Worm (Caenorhabditis elegans) whole organism, L1 larva: ENCODE results near the gene lgc-31.

Experiments used
- C04F5.9 ChIP-seq: sonication (generic microtip); optimal IDR thresholded peaks from 2 replicates; lab custom pipeline; 2016; ENCODE audit warnings: missing genetic modification characterization, missing compliant biosample characterization
- C16A3.4 ChIP-seq: fragments of 150-350 bp; optimal IDR thresholded peaks from 2 replicates; lab custom pipeline; 2014; ENCODE audit warnings: missing biosample characterization, missing genetic modification characterization
- F16B12.6 ChIP-seq: fragments of 150-350 bp; optimal IDR thresholded peaks from 2 replicates; lab custom pipeline; 2014; ENCODE audit warnings: missing biosample characterization, missing genetic modification characterization
- Y116A8C.19 ChIP-seq: sonication (generic microtip); optimal IDR thresholded peaks from 2 replicates; lab custom pipeline; 2016; ENCODE audit warnings: missing compliant biosample characterization, missing genetic modification characterization, borderline replicate concordance
- aha-1 ChIP-seq: fragments of 150-350 bp; optimal IDR thresholded peaks from 2 replicates; lab custom pipeline; 2014; ENCODE audit warnings: missing biosample characterization, missing genetic modification characterization
- alr-1 ChIP-seq: fragments of 200-800 bp; sonication (Bioruptor generic); optimal IDR thresholded peaks from 2 replicates; lab custom pipeline; 2018; ENCODE audit warnings: borderline replicate concordance, mild to moderate bottlenecking, missing genetic modification characterization, missing compliant biosample characterization
- ama-1 ChIP-seq: fragments of 150-350 bp; optimal IDR thresholded peaks from 2 replicates; lab custom pipeline; 2014
- ceh-63 ChIP-seq: fragments of 200-800 bp; sonication (Bioruptor generic); optimal IDR thresholded peaks from 2 replicates; lab custom pipeline; 2018; ENCODE audit warnings: mild to moderate bottlenecking, missing genetic modification characterization, missing compliant biosample characterization
- ceh-82 ChIP-seq, 3 experiments: fragments of 150-350 bp in 1 of 3; sonication (generic microtip) in 2 of 3; optimal IDR thresholded peaks; 2 replicates each; lab custom pipeline; 2014 to 2017; ENCODE audit warnings: missing biosample characterization in 3 of 3, missing genetic modification characterization in 3 of 3
- ceh-88 ChIP-seq: fragments of 200-800 bp; sonication (Bioruptor generic); IDR thresholded peaks from 2 replicates; pipeline ENCODE4 v1.3.6; 2022; ENCODE audit warnings: missing genetic modification characterization, missing compliant biosample characterization
- dpl-1 ChIP-seq, 3 experiments: fragments of 150-350 bp in 2 of 3; sonication (generic microtip) in 1 of 3; optimal IDR thresholded peaks; 2 replicates each; lab custom pipeline; 2014 to 2017; ENCODE audit warnings: missing biosample characterization in 3 of 3, missing genetic modification characterization in 3 of 3, missing genetic modification reagents in 3 of 3
- dsc-1 ChIP-seq: sonication (generic microtip); optimal IDR thresholded peaks from 2 replicates; lab custom pipeline; 2016; ENCODE audit warnings: mild to moderate bottlenecking, missing genetic modification characterization, missing compliant biosample characterization
- efl-1 ChIP-seq, 4 experiments: fragments of 150-350 bp; optimal IDR thresholded peaks in 3 of 4; peaks in 1 of 4; 1 replicate in 1 of 4; 2 replicates in 3 of 4; lab custom pipeline; 2014; ENCODE audit warnings: missing biosample characterization in 2 of 4, missing genetic modification characterization in 2 of 4, missing genetic modification reagents in 2 of 4
- egl-13 ChIP-seq: sonication (generic microtip); optimal IDR thresholded peaks from 2 replicates; lab custom pipeline; 2016; ENCODE audit warnings: missing genotype, missing genetic modification reagents, missing genetic modification characterization, missing compliant biosample characterization
- egl-27 ChIP-seq, 2 experiments: fragments of 150-350 bp in 1 of 2; sonication (generic microtip); optimal IDR thresholded peaks; 3 replicates each; lab custom pipeline; 2017 to 2018; ENCODE audit warnings: missing biosample characterization in 2 of 2, missing genetic modification characterization in 2 of 2, missing genetic modification reagents in 2 of 2
- elt-2 ChIP-seq: sonication (generic microtip); optimal IDR thresholded peaks from 2 replicates; lab custom pipeline; 2016; ENCODE audit warnings: missing genetic modification characterization, mild to moderate bottlenecking, inconsistent platforms, missing compliant biosample characterization, missing genetic modification reagents
- elt-3 ChIP-seq, 6 experiments: fragments of 150-350 bp in 1 of 6; sonication (generic microtip); optimal IDR thresholded peaks; 2 replicates each; lab custom pipeline; 2017 to 2018; ENCODE audit warnings: missing biosample characterization in 6 of 6, missing genetic modification characterization in 6 of 6, inconsistent platforms in 1 of 6
- ets-5 ChIP-seq: fragments of 200-800 bp; sonication (Bioruptor generic); IDR thresholded peaks from 2 replicates; pipeline ENCODE4 v1.3.6; 2022; ENCODE audit warnings: missing genetic modification characterization, missing compliant biosample characterization
- fkh-8 ChIP-seq: sonication (generic microtip); optimal IDR thresholded peaks from 2 replicates; lab custom pipeline; 2016; ENCODE audit warnings: mild to moderate bottlenecking, missing genetic modification characterization, missing compliant biosample characterization
- fos-1 ChIP-seq: fragments of 150-350 bp; optimal IDR thresholded peaks from 2 replicates; lab custom pipeline; 2014; ENCODE audit warnings: missing biosample characterization, missing genetic modification characterization
- grh-1 ChIP-seq: fragments of 200-800 bp; sonication (Bioruptor generic); IDR thresholded peaks from 2 replicates; pipeline ENCODE4 v1.3.6; 2022; ENCODE audit warnings: missing genetic modification reagents, missing genetic modification characterization, missing compliant biosample characterization
- hlh-4 ChIP-seq: sonication (generic microtip); optimal IDR thresholded peaks from 2 replicates; lab custom pipeline; 2016; ENCODE audit warnings: mild to moderate bottlenecking, missing genetic modification characterization, missing compliant biosample characterization
- jun-1 ChIP-seq: fragments of 150-350 bp; optimal IDR thresholded peaks from 2 replicates; lab custom pipeline; 2014; ENCODE audit warnings: missing biosample characterization, missing genetic modification reagents, missing genetic modification characterization
- lin-14 ChIP-seq: fragments of 200-800 bp; sonication (Bioruptor generic); optimal IDR thresholded peaks from 2 replicates; lab custom pipeline; 2018; ENCODE audit warnings: mild to moderate bottlenecking, missing genetic modification characterization, moderate library complexity, missing compliant biosample characterization
- lin-15B ChIP-seq: fragments of 150-350 bp; sonication (generic microtip); optimal IDR thresholded peaks from 3 replicates; lab custom pipeline; 2014; ENCODE audit warnings: missing biosample characterization, missing genetic modification characterization
- lin-35 ChIP-seq, 2 experiments: fragments of 150-350 bp; optimal IDR thresholded peaks; 2 replicates each; lab custom pipeline; 2014; ENCODE audit warnings: missing biosample characterization in 2 of 2, missing genetic modification characterization in 2 of 2, missing genetic modification reagents in 2 of 2
- lir-3 ChIP-seq: sonication (generic microtip); optimal IDR thresholded peaks from 2 replicates; lab custom pipeline; 2016; ENCODE audit warnings: mild to moderate bottlenecking, missing genetic modification characterization, moderate library complexity, missing compliant biosample characterization; ENCODE audit not compliant: poor library complexity
- lsy-2 ChIP-seq, 2 experiments: fragments of 150-350 bp; optimal IDR thresholded peaks; 2 replicates each; lab custom pipeline; 2014; ENCODE audit warnings: missing biosample characterization in 2 of 2, missing genetic modification characterization in 2 of 2
- mab-9 ChIP-seq: fragments of 200-800 bp; sonication (Bioruptor generic); IDR thresholded peaks from 2 replicates; pipeline ENCODE4 v1.3.6; 2022; ENCODE audit warnings: missing genetic modification reagents, missing genetic modification characterization, missing compliant biosample characterization
- mef-2 ChIP-seq: fragments of 150-350 bp; optimal IDR thresholded peaks from 2 replicates; lab custom pipeline; 2014; ENCODE audit warnings: missing biosample characterization, missing genetic modification characterization
- nhr-19 ChIP-seq: fragments of 200-800 bp; sonication (Bioruptor generic); conservative IDR thresholded peaks from 2 replicates; pipeline ENCODE4 v1.3.6; 2022; ENCODE audit warnings: missing genetic modification characterization, missing compliant biosample characterization
- nhr-28 ChIP-seq: fragments of 150-350 bp; optimal IDR thresholded peaks from 2 replicates; lab custom pipeline; 2014; ENCODE audit warnings: missing biosample characterization, missing genetic modification characterization
- nhr-47 ChIP-seq: sonication (generic microtip); optimal IDR thresholded peaks from 2 replicates; lab custom pipeline; 2016; ENCODE audit warnings: mild to moderate bottlenecking, missing genetic modification characterization, moderate library complexity, missing compliant biosample characterization
- nhr-85 ChIP-seq: sonication (generic microtip); peaks from one replicate; lab custom pipeline; 2016; ENCODE audit warnings: missing genetic modification characterization, inconsistent platforms, missing compliant biosample characterization
- snpc-4 ChIP-seq: fragments of 150-350 bp; optimal IDR thresholded peaks from 2 replicates; lab custom pipeline; 2014; ENCODE audit warnings: missing biosample characterization, missing genetic modification characterization
- snu-23 ChIP-seq: sonication (generic microtip); optimal IDR thresholded peaks from 2 replicates; lab custom pipeline; 2016; ENCODE audit warnings: missing genetic modification characterization, missing compliant biosample characterization
- swsn-7 ChIP-seq: sonication (generic microtip); optimal IDR thresholded peaks from 2 replicates; lab custom pipeline; 2016; ENCODE audit warnings: missing genetic modification characterization, missing compliant biosample characterization
- unc-130 ChIP-seq: fragments of 150-350 bp; optimal IDR thresholded peaks from 2 replicates; lab custom pipeline; 2017; ENCODE audit warnings: missing biosample characterization, missing genetic modification characterization, inconsistent platforms
- unc-30 ChIP-seq: sonication (generic microtip); optimal IDR thresholded peaks from 2 replicates; lab custom pipeline; 2017; ENCODE audit warnings: missing biosample characterization, missing genetic modification characterization
- unc-86 ChIP-seq: sonication (generic microtip); optimal IDR thresholded peaks from 2 replicates; lab custom pipeline; 2016; ENCODE audit warnings: missing genetic modification characterization, missing compliant biosample characterization
- xbp-1 ChIP-seq: sonication (generic microtip); optimal IDR thresholded peaks from 2 replicates; lab custom pipeline; 2016; ENCODE audit warnings: missing genetic modification characterization, missing compliant biosample characterization
- zag-1 ChIP-seq: fragments of 150-350 bp; optimal IDR thresholded peaks from 2 replicates; lab custom pipeline; 2014; ENCODE audit warnings: missing biosample characterization, missing genetic modification characterization
- zip-4 ChIP-seq: fragments of 200-800 bp; sonication (Bioruptor generic); optimal IDR thresholded peaks from 2 replicates; lab custom pipeline; 2018; ENCODE audit warnings: mild to moderate bottlenecking, missing genetic modification characterization, moderate library complexity, missing compliant biosample characterization
- ztf-11 ChIP-seq, 2 experiments: sonication (generic microtip); optimal IDR thresholded peaks; 2 replicates each; lab custom pipeline; 2016 to 2017; ENCODE audit warnings: missing genetic modification characterization in 2 of 2, missing biosample characterization in 1 of 2, missing compliant biosample characterization in 1 of 2
- ztf-4 ChIP-seq: fragments of 150-350 bp; optimal IDR thresholded peaks from 2 replicates; lab custom pipeline; 2014; ENCODE audit warnings: missing biosample characterization, missing genetic modification characterization

Gene lgc-31

ce11 chrV:15568381-15568780, 46.6 kb upstream of the lgc-31 start:
- TF ChIP-seq efl-1 (optimal IDR thresholded peaks at IDR 0.05; lab: Kevin White, UChicago): no peak
- TF ChIP-seq efl-1 (GFP tag; optimal IDR thresholded peaks at IDR 0.05 in 1 of 2; lab: Kevin White, UChicago): peak in 1 of 2 experiments; percentile 88
- no peak for TF ChIP-seq jun-1
- peak; percentile 13 for TF ChIP-seq ama-1
- peak; percentile 3 for TF ChIP-seq lir-3 (tag; lab: Kevin White, UChicago)

ce11 chrV:15567344-15567804, 45.6 kb upstream of the lgc-31 start, which contains the start of gene acs-2:
Gene acs-2 (plus strand): TSS chrV:15567394.
- TF ChIP-seq efl-1 (optimal IDR thresholded peaks at IDR 0.05; lab: Kevin White, UChicago) (no peak), efl-1 (GFP tag; optimal IDR thresholded peaks at IDR 0.05 in 1 of 2; lab: Kevin White, UChicago) (peak in 1 of 2 experiments; percentile 85), swsn-7 (tag; lab: Kevin White, UChicago) (no peak), elt-2 (no peak), lin-35 (GFP tag; optimal IDR thresholded peaks at IDR 0.05; lab: Kevin White, UChicago) (peak in 1 of 2 experiments; percentile 37), mab-9 (GFP tag; lab: Robert Waterston, UW) (no peak), grh-1 (GFP tag; lab: Robert Waterston, UW) (no peak)
- TF ChIP-seq, all 84 proteins: peak for 2

ce11 chrV:15566511-15567178, 44.8 kb upstream of the lgc-31 start:
- TF ChIP-seq hlh-4 (tag; lab: Kevin White, UChicago): no peak
- TF ChIP-seq unc-130 (tag; lab: Kevin White, UChicago): peak; percentile 99
- TF ChIP-seq nhr-47 (tag; lab: Kevin White, UChicago): peak; percentile 76
- TF ChIP-seq xbp-1: peak; percentile 54
- no peak for TF ChIP-seq unc-30 (tag; lab: Kevin White, UChicago)
- TF ChIP-seq F16B12.6: no peak
- TF ChIP-seq snu-23 (GFP tag; lab: Kevin White, UChicago): peak; percentile 92
- TF ChIP-seq dsc-1 (tag; lab: Kevin White, UChicago): no peak
- TF ChIP-seq zag-1 (tag; lab: Kevin White, UChicago): no peak
- TF ChIP-seq ceh-82 (tag; optimal IDR thresholded peaks at IDR 0.05; lab: Kevin White, UChicago): peak in 1 of 3 experiments; percentile 44
- no peak for TF ChIP-seq ceh-63 (GFP tag; lab: Kevin White, UChicago)
- TF ChIP-seq C04F5.9 (tag; lab: Kevin White, UChicago): peak; percentile 43
- TF ChIP-seq dpl-1 (GFP tag; optimal IDR thresholded peaks at IDR 0.05; lab: Kevin White, UChicago): peak; percentile 50 to 72 (median 66)
- peak; percentile 39 for TF ChIP-seq fkh-8 (tag; lab: Kevin White, UChicago)
- TF ChIP-seq C16A3.4 (tag; lab: Kevin White, UChicago): peak; percentile 93
- TF ChIP-seq egl-27 (tag; optimal IDR thresholded peaks at IDR 0.05; lab: Kevin White, UChicago): no peak
- TF ChIP-seq ets-5 (GFP tag; lab: Robert Waterston, UW): no peak
- peak; percentile 71 for TF ChIP-seq lir-3 (tag; lab: Kevin White, UChicago)
- TF ChIP-seq ztf-4 (tag; lab: Kevin White, UChicago): peak; percentile 73
- peak in 3 of 6 experiments; percentile 12 to 93 (median 70) for TF ChIP-seq elt-3 (tag; optimal IDR thresholded peaks at IDR 0.05; lab: Kevin White, UChicago)
- no peak for TF ChIP-seq alr-1 (tag; lab: Kevin White, UChicago)
- peak; percentile 100 for TF ChIP-seq nhr-19 (GFP tag; lab: Robert Waterston, UW)
- peak; percentile 53; the same call in 1 of the 2 replicates for TF ChIP-seq ceh-88 (GFP tag; lab: Robert Waterston, UW)
- no peak for TF ChIP-seq nhr-28 (tag; lab: Kevin White, UChicago)
- peak; percentile 53 to 65 for TF ChIP-seq efl-1 (optimal IDR thresholded peaks at IDR 0.05; lab: Kevin White, UChicago)
- peak; percentile 60 to 96 for TF ChIP-seq efl-1 (GFP tag; optimal IDR thresholded peaks at IDR 0.05 in 1 of 2; lab: Kevin White, UChicago)
- no peak for TF ChIP-seq unc-86
- no peak for TF ChIP-seq lin-15B (tag; lab: Kevin White, UChicago)
- TF ChIP-seq nhr-85 (tag; lab: Kevin White, UChicago): peak; percentile 89
- peak; percentile 64 for TF ChIP-seq mef-2 (tag; lab: Kevin White, UChicago)
- TF ChIP-seq lsy-2 (tag; optimal IDR thresholded peaks at IDR 0.05; lab: Kevin White, UChicago): peak; percentile 76 to 87
- no peak for TF ChIP-seq zip-4
- no peak for TF ChIP-seq egl-13 (tag; lab: Kevin White, UChicago)
- peak; percentile 62 to 87 for TF ChIP-seq lin-35 (GFP tag; optimal IDR thresholded peaks at IDR 0.05; lab: Kevin White, UChicago)
- TF ChIP-seq fos-1 (tag; lab: Kevin White, UChicago): peak; percentile 2
- TF ChIP-seq Y116A8C.19 (tag; lab: Kevin White, UChicago): no peak
- peak; percentile 93 for TF ChIP-seq lin-14 (GFP tag; lab: Kevin White, UChicago)
- TF ChIP-seq aha-1 (tag; lab: Kevin White, UChicago): peak; percentile 0
- peak; percentile 36 for TF ChIP-seq snpc-4 (tag; lab: Kevin White, UChicago)
- peak in 1 of 2 experiments; percentile 48 for TF ChIP-seq ztf-11 (tag; optimal IDR thresholded peaks at IDR 0.05; lab: Kevin White, UChicago)
- TF ChIP-seq jun-1: peak; percentile 71
